Worm (Caenorhabditis elegans): ENCODE results near the gene F57F5.3.

The F57F5.3 gene

DNA sequence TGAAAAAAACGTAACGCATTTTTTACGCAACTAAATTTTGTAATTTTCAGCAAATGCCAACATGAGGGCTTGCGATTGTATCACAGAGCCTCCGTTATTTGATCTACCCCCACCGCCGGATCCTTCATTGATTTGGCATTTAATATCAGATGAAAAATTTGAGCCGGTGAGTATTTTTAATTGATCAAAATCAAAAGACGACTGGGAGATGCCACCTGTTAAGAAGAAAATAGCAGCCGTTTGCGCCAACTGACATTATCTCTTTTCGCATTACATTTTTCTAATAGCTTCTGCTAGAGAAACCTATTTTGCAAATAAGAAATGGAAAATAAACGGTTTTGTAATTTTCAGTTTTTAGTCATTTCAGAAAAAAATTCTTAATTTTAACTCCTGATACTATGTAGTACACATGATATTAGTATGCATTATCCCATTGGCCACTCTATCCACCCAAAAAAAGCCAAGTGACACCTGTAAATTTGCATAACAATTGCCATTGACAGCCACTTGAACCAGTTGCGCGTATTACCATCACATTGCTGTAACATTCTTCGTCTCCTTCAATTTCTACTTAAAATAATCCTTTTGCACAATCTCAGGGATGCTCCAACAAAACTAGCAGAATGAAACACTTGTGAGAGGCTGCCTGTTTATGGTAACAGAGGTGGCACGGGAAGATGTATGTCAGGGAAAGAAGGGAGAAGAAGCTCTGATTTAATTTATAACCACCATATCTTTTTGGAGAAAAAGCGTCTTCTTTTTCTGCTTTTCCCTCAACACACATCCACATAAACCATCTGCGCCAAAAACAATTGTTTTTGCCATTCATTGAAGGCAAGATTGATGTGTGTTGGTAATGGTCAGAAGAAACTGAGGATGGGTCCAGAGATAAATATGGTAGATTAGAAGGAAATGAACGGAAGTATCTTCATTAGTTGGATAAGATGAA, 47.8 kb downstream of the F57F5.3 start, which contains the start of gene F58H1.5:
TSS of gene F58H1.5 (plus strand) at position 51 of the 949 bp plus-strand sequence.
- no peak for TF ChIP-seq cnd-1 (tag; optimal IDR thresholded peaks at IDR 0.05)
- TF ChIP-seq unc-62 (GFP tag; optimal IDR thresholded peaks at IDR 0.05), result peak; percentile 1
- TF ChIP-seq unc-120 (tag; optimal IDR thresholded peaks at IDR 0.05; ENCODE audit: poor library complexity, severe bottlenecking), result peak; percentile 54
- TF ChIP-seq nhr-2 (tag; optimal IDR thresholded peaks at IDR 0.05), result peak; percentile 60
- peak; percentile 71 for TF ChIP-seq ces-1 (GFP tag; optimal IDR thresholded peaks at IDR 0.05)
- TF ChIP-seq hlh-1 (tag; optimal IDR thresholded peaks at IDR 0.05), result peak; percentile 98
- TF ChIP-seq mep-1 (tag; optimal IDR thresholded peaks at IDR 0.05), result no peak

DNA sequence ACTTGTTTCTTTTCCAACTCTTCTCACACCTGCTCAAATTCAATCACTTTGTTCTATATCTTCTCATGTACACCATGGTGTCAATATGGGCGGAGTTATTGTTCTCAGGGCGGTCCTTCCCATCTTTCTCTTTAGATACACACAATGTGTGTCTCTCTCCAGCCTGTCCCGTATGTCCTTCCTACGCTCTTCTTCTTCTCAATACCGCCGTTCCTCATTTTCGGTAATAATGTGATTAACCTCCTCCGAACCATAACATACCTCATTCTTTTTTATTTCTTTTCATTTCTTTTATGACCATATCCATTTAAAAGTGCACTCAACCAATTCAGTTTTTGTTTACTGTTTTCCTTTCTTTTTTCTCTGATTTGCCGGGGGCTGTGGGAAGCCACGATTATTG, 50.8 kb downstream of the F57F5.3 start:
- TF ChIP-seq ces-1 (GFP tag; optimal IDR thresholded peaks at IDR 0.05) (peak; percentile 78), unc-39 (tag; optimal IDR thresholded peaks at IDR 0.05) (no peak), ham-2 (GFP tag; optimal IDR thresholded peaks at IDR 0.05) (peak; percentile 6)

Measured in whole organism, mixed stage, embryonic.